Fruit fly (Drosophila melanogaster): ENCODE results near the gene GlcAT-I.
A peak's percentile ranks its signal among the peaks of the same experiment; 100 is the strongest.

The GlcAT-I gene

dm6 chrX:4131049-4131629 is at the start of gene GlcAT-I:
TSS of gene GlcAT-I (plus strand) at chrX:4131211.
- no peak for TF ChIP-seq Rel (GFP tag; optimal IDR thresholded peaks at IDR 0.05)
- TF ChIP-seq Rel (tag; optimal IDR thresholded peaks at IDR 0.05): peak; percentile 18
- no peak for TF ChIP-seq HLH106 (tag; optimal IDR thresholded peaks at IDR 0.05)

- TF ChIP-seq Dfd (GFP tag; optimal IDR thresholded peaks at IDR 0.05): no peak
- TF ChIP-seq Rel (GFP tag; optimal IDR thresholded peaks at IDR 0.05): no peak
- TF ChIP-seq Rel (tag; optimal IDR thresholded peaks at IDR 0.05): no peak
- TF ChIP-seq Mio (GFP tag; optimal IDR thresholded peaks at IDR 0.05): no peak
- no peak for TF ChIP-seq Vsx2 (GFP tag; optimal IDR thresholded peaks at IDR 0.05; ENCODE audit: partially characterized antibody)
- no peak for TF ChIP-seq GATAd (GFP tag; optimal IDR thresholded peaks at IDR 0.05)
- TF ChIP-seq CG32264 (GFP tag; optimal IDR thresholded peaks at IDR 0.05): no peak
- TF ChIP-seq fru (GFP tag; optimal IDR thresholded peaks at IDR 0.05): no peak
- TF ChIP-seq rgr (GFP tag; optimal IDR thresholded peaks at IDR 0.05): no peak
- TF ChIP-seq dmrt93B (GFP tag; optimal IDR thresholded peaks at IDR 0.05): no peak
- no peak for TF ChIP-seq Sp1 (GFP tag; optimal IDR thresholded peaks at IDR 0.05)
- no peak for TF ChIP-seq sv (GFP tag; optimal IDR thresholded peaks at IDR 0.05)
- TF ChIP-seq jim (GFP tag; optimal IDR thresholded peaks at IDR 0.05): no peak
Measured at dm6 chrX:4089012-4089649, 41.9 kb upstream of the GlcAT-I start.

dm6 chrX:4100824-4101368 is 30.1 kb upstream of the GlcAT-I start, which contains the start of the genes Cmtr1 and CG15375:
TSS of gene Cmtr1 (minus strand) at chrX:4101031.
TSS of gene CG15375 (plus strand) at chrX:4101318.
- TF ChIP-seq rgr (GFP tag; optimal IDR thresholded peaks at IDR 0.05) (no peak), Dfd (GFP tag; optimal IDR thresholded peaks at IDR 0.05) (no peak), dl (GFP tag; optimal IDR thresholded peaks at IDR 0.05; ENCODE audit: insufficient read depth in 1 of 2, partially characterized antibody in 2 of 2) (no peak), Sp1 (GFP tag; optimal IDR thresholded peaks at IDR 0.05) (no peak), brk (GFP tag; optimal IDR thresholded peaks at IDR 0.05) (no peak), psq (GFP tag; optimal IDR thresholded peaks at IDR 0.05) (no peak), N (GFP tag; optimal IDR thresholded peaks at IDR 0.05) (no peak), sage (GFP tag; optimal IDR thresholded peaks at IDR 0.05) (no peak), woc (GFP tag; optimal IDR thresholded peaks at IDR 0.05) (no peak), dmrt93B (GFP tag; optimal IDR thresholded peaks at IDR 0.05) (no peak), CG32264 (GFP tag; optimal IDR thresholded peaks at IDR 0.05) (no peak), ey (GFP tag; optimal IDR thresholded peaks at IDR 0.05) (no peak), Rel (GFP tag; optimal IDR thresholded peaks at IDR 0.05) (no peak), Rel (tag; optimal IDR thresholded peaks at IDR 0.05) (no peak), Vsx2 (GFP tag; optimal IDR thresholded peaks at IDR 0.05; ENCODE audit: partially characterized antibody) (no peak), Mio (GFP tag; optimal IDR thresholded peaks at IDR 0.05) (no peak), foxo (GFP tag; optimal IDR thresholded peaks at IDR 0.05) (no peak)

dm6 chrX:4104132-4104531 is 26.9 kb upstream of the GlcAT-I start, which contains the start of the genes Xpac and brn:
TSS of gene Xpac (minus strand) at chrX:4104197.
TSS of gene brn (plus strand) at chrX:4104342.
- TF ChIP-seq Rel (GFP tag; optimal IDR thresholded peaks at IDR 0.05): no peak
- peak; percentile 3 for TF ChIP-seq Rel (tag; optimal IDR thresholded peaks at IDR 0.05)
- TF ChIP-seq N (GFP tag; optimal IDR thresholded peaks at IDR 0.05): no peak

dm6 chrX:4105830-4106233 is 25.2 kb upstream of the GlcAT-I start, which contains the start of gene cib:
TSS of gene cib (plus strand) at chrX:4106113.
- TF ChIP-seq dsf (GFP tag; optimal IDR thresholded peaks at IDR 0.05; ENCODE audit: borderline replicate concordance) (no peak), Hr78 (GFP tag; optimal IDR thresholded peaks at IDR 0.05) (no peak), Vsx2 (GFP tag; optimal IDR thresholded peaks at IDR 0.05; ENCODE audit: partially characterized antibody) (no peak), brk (GFP tag; optimal IDR thresholded peaks at IDR 0.05) (no peak), Mio (GFP tag; optimal IDR thresholded peaks at IDR 0.05) (no peak), woc (GFP tag; optimal IDR thresholded peaks at IDR 0.05) (no peak), GATAd (GFP tag; optimal IDR thresholded peaks at IDR 0.05) (no peak), Abd-B (GFP tag; optimal IDR thresholded peaks at IDR 0.05) (no peak), sv (GFP tag; optimal IDR thresholded peaks at IDR 0.05) (no peak), CG32264 (GFP tag; optimal IDR thresholded peaks at IDR 0.05) (no peak), dmrt93B (GFP tag; optimal IDR thresholded peaks at IDR 0.05) (no peak), lola (GFP tag; optimal IDR thresholded peaks at IDR 0.05) (no peak), Myc (optimal IDR thresholded peaks at IDR 0.05) (peak; percentile 9), Jra (GFP tag; optimal IDR thresholded peaks at IDR 0.05) (peak; percentile 7), CG9705 (GFP tag; optimal IDR thresholded peaks at IDR 0.05) (peak; percentile 28), usp (GFP tag; optimal IDR thresholded peaks at IDR 0.05) (no peak), sage (GFP tag; optimal IDR thresholded peaks at IDR 0.05) (no peak), jim (GFP tag; optimal IDR thresholded peaks at IDR 0.05) (no peak), pan (optimal IDR thresholded peaks at IDR 0.05) (no peak), OdsH (GFP tag; optimal IDR thresholded peaks at IDR 0.05) (peak; percentile 37), Dfd (GFP tag; optimal IDR thresholded peaks at IDR 0.05) (no peak), br (GFP tag; optimal IDR thresholded peaks at IDR 0.05) (peak; percentile 38), foxo (GFP tag; optimal IDR thresholded peaks at IDR 0.05) (peak in 1 of 2 experiments; percentile 64), tai (GFP tag; optimal IDR thresholded peaks at IDR 0.05) (no peak), HLH106 (tag; optimal IDR thresholded peaks at IDR 0.05) (peak; percentile 13), Hr83 (GFP tag; optimal IDR thresholded peaks at IDR 0.05; ENCODE audit: poor library complexity, severe bottlenecking) (no peak), h (GFP tag; optimal IDR thresholded peaks at IDR 0.05) (peak; percentile 28), psq (GFP tag; optimal IDR thresholded peaks at IDR 0.05) (peak; percentile 4), CrebA (GFP tag; optimal IDR thresholded peaks at IDR 0.05; ENCODE audit: borderline replicate concordance) (no peak), ey (GFP tag; optimal IDR thresholded peaks at IDR 0.05) (no peak)

Data from whole organism, wandering third instar larva.